Worm (Caenorhabditis elegans): ENCODE data around the gene sds-22.

DNA sequence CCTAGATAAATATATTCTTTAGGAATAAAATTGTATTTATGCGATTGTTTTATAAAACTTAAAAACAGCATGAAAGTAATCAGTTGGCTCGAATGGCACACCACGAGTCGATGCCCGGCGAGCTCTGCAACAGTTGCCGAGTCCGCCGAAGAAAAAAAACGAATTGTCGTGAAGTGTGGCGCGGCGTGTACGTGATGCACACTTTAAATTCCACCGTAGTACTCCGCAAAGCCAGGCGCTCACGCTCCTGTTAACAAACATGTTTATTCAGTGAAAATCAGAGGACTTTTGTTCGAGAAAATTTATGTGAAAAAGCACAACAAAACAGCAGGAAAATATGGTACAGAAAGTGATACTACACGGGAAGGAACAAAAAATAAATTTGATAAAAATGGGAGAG lies 12.4 kb downstream of the sds-22 start:
- TF ChIP-seq nhr-10 (tag; optimal IDR thresholded peaks at IDR 0.05) (no peak), blmp-1 (tag; optimal IDR thresholded peaks at IDR 0.05; ENCODE audit: insufficient read depth) (no peak), ama-1 (optimal IDR thresholded peaks at IDR 0.05) (no peak), R02D3.7 (tag; optimal IDR thresholded peaks at IDR 0.05) (no peak), nhr-12 (tag; optimal IDR thresholded peaks at IDR 0.05) (no peak), nhr-25 (tag; optimal IDR thresholded peaks at IDR 0.05) (peak; percentile 13), ceh-82 (tag; optimal IDR thresholded peaks at IDR 0.05) (no peak)

Measured in whole organism, L2 larva.